Fruit fly (Drosophila melanogaster): ENCODE results near the gene eyg.
A peak's percentile ranks its signal among the peaks of the same experiment; 100 is the strongest.

eyg gene

DNA sequence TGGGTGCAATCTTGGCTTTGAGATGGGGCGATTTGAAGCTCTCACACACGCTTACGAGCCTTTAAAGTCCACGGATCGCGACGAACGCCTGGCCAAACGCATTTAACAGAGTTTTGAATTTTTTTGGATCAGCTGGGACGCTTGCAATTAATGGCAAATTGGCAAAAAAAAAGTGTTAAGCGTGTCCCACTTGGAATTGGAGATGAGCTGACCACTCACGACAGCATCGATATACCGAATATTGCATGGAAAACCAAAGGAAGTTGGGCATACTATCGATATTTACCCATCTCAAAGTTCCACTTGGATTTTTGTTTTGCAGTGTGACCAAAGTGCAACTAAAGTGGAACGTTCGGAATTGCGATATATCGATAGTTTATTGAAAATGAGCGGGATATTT is 50.5 kb downstream of the eyg start, which contains the start of gene ArfGAP1 (continued):
- TF ChIP-seq pum (GFP tag; optimal IDR thresholded peaks at IDR 0.05) (no peak), CG5953 (GFP tag; IDR thresholded peaks at IDR 0.05) (no peak), gt (GFP tag; IDR thresholded peaks at IDR 0.05) (no peak), CG8290 (GFP tag; optimal IDR thresholded peaks at IDR 0.05) (no peak), CG8290 (tag; optimal IDR thresholded peaks at IDR 0.05) (no peak), Atf-2 (GFP tag; optimal IDR thresholded peaks at IDR 0.05) (no peak), shn (GFP tag; optimal IDR thresholded peaks at IDR 0.05) (no peak), ac (GFP tag; optimal IDR thresholded peaks at IDR 0.05) (no peak), trem (tag; optimal IDR thresholded peaks at IDR 0.05) (no peak), fd96Cb (tag; optimal IDR thresholded peaks at IDR 0.05) (no peak), gce (GFP tag; IDR thresholded peaks at IDR 0.05) (no peak), Hand (GFP tag; optimal IDR thresholded peaks at IDR 0.05) (no peak), Jarid2 (GFP tag; optimal IDR thresholded peaks at IDR 0.05) (no peak), CG32767 (GFP tag; IDR thresholded peaks at IDR 0.05) (no peak), CG17385 (GFP tag; optimal IDR thresholded peaks at IDR 0.05) (no peak), odd (GFP tag; optimal IDR thresholded peaks at IDR 0.05) (no peak), hb (GFP tag; IDR thresholded peaks at IDR 0.05; ENCODE audit: partially characterized antibody) (peak; percentile 91), NK7.1 (GFP tag; optimal IDR thresholded peaks at IDR 0.05) (no peak), D (optimal IDR thresholded peaks at IDR 0.05) (no peak), D (GFP tag; optimal IDR thresholded peaks at IDR 0.05) (no peak), cato (GFP tag; optimal IDR thresholded peaks at IDR 0.05; ENCODE audit: borderline replicate concordance) (no peak), CG14667 (GFP tag; IDR thresholded peaks at IDR 0.05) (no peak), Trl (optimal IDR thresholded peaks at IDR 0.05) (no peak), Trl (GFP tag; optimal IDR thresholded peaks at IDR 0.05) (no peak), hkb (optimal IDR thresholded peaks at IDR 0.05) (no peak), hkb (GFP tag; IDR thresholded peaks at IDR 0.05) (no peak; the same call in 1 of the 2 replicates), Hr51 (GFP tag; optimal IDR thresholded peaks at IDR 0.05) (no peak), Meics (GFP tag; optimal IDR thresholded peaks at IDR 0.05) (no peak), bsh (GFP tag; optimal IDR thresholded peaks at IDR 0.05) (no peak), Dll (GFP tag; IDR thresholded peaks at IDR 0.05; ENCODE audit: partially characterized antibody) (peak; percentile 97), CG10959 (GFP tag; IDR thresholded peaks at IDR 0.05) (no peak), CG9727 (GFP tag; optimal IDR thresholded peaks at IDR 0.05) (no peak), kah (GFP tag; optimal IDR thresholded peaks at IDR 0.05) (no peak), ham (GFP tag; IDR thresholded peaks at IDR 0.05) (no peak), B-H2 (GFP tag; optimal IDR thresholded peaks at IDR 0.05) (no peak), CG13287 (GFP tag; IDR thresholded peaks at IDR 0.05; ENCODE audit: partially characterized antibody) (peak; percentile 99), sens-2 (GFP tag; IDR thresholded peaks at IDR 0.05) (no peak), CG12236 (GFP tag; optimal IDR thresholded peaks at IDR 0.05) (no peak), bigmax (GFP tag; optimal IDR thresholded peaks at IDR 0.05) (no peak), CG4282 (GFP tag; optimal IDR thresholded peaks at IDR 0.05) (no peak), HmgZ (tag; optimal IDR thresholded peaks at IDR 0.05) (no peak), tin (GFP tag; optimal IDR thresholded peaks at IDR 0.05) (no peak), lilli (GFP tag; optimal IDR thresholded peaks at IDR 0.05) (peak; percentile 3), CG14710 (tag; optimal IDR thresholded peaks at IDR 0.05) (peak; percentile 10), Xrp1 (GFP tag; IDR thresholded peaks at IDR 0.05) (no peak), CHES-1-like (GFP tag; optimal IDR thresholded peaks at IDR 0.05) (peak; percentile 3), CG16815 (GFP tag; optimal IDR thresholded peaks at IDR 0.05) (no peak), pzg (GFP tag; optimal IDR thresholded peaks at IDR 0.05) (peak; percentile 47), vnd (GFP tag; IDR thresholded peaks at IDR 0.05; ENCODE audit: partially characterized antibody) (peak; percentile 92), CG1603 (tag; optimal IDR thresholded peaks at IDR 0.05) (peak; percentile 12), CG17802 (tag; optimal IDR thresholded peaks at IDR 0.05) (no peak), CG18476 (GFP tag; optimal IDR thresholded peaks at IDR 0.05) (no peak), ro (GFP tag; IDR thresholded peaks at IDR 0.05) (no peak)
